Fruit fly (Drosophila melanogaster): ENCODE data around the gene Rbp6.

Gene Rbp6

dm6 chr3L:17011351-17012016 is 226.5 kb downstream of the Rbp6 start:
- TF ChIP-seq CG17801 (GFP tag; optimal IDR thresholded peaks at IDR 0.05; ENCODE audit: partially characterized antibody), result no peak

- TF ChIP-seq CG17801 (GFP tag; optimal IDR thresholded peaks at IDR 0.05; ENCODE audit: partially characterized antibody), result no peak
These were observed 227.3 kb downstream of the Rbp6 start for dm6 chr3L:17010492-17011303.

- peak; percentile 82 for TF ChIP-seq CG17801 (GFP tag; optimal IDR thresholded peaks at IDR 0.05; ENCODE audit: partially characterized antibody)
These were observed 228.1 kb downstream of the Rbp6 start for dm6 chr3L:17009715-17010491.

DNA sequence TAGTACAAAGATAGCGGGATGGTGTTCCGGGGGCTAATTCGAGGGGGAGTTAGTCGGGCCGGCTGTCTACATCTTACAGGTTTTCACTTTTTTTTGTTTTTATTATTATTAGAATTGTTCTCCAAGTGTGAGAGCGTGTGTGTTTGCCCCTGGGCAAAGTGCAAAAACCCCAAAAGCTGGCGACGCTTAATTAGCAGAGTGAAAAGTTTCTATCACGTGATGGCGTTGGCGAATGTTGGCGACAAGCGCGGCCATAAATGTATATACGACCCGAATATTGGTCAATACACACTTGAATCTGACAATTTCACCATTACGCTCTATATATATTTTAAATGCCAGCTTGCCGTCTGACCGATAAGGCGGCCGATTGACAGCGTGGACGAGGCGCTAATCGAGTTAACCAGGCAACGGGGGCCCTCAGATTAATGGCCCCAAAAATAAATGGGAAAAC is 229.1 kb downstream of the Rbp6 start:
- TF ChIP-seq CG17801 (GFP tag; optimal IDR thresholded peaks at IDR 0.05; ENCODE audit: partially characterized antibody), result no peak

Data from ovary, adult (tissue).